Worm (Caenorhabditis elegans) whole organism, L1 larva: ENCODE measurements around the gene glb-15.

ENCODE experiments used
- C16A3.4 ChIP-seq: fragments of 150-350 bp; optimal IDR thresholded peaks from 2 replicates; lab custom pipeline; 2014; ENCODE audit warnings: missing biosample characterization, missing genetic modification characterization
- C34B4.2 ChIP-seq: sonication (generic microtip); optimal IDR thresholded peaks from 2 replicates; lab custom pipeline; 2017; ENCODE audit warnings: mild to moderate bottlenecking, missing genetic modification characterization, missing compliant biosample characterization
- F16B12.6 ChIP-seq: fragments of 150-350 bp; optimal IDR thresholded peaks from 2 replicates; lab custom pipeline; 2014; ENCODE audit warnings: missing biosample characterization, missing genetic modification characterization
- Y116A8C.19 ChIP-seq: sonication (generic microtip); optimal IDR thresholded peaks from 2 replicates; lab custom pipeline; 2016; ENCODE audit warnings: missing compliant biosample characterization, missing genetic modification characterization, borderline replicate concordance
- aha-1 ChIP-seq: fragments of 150-350 bp; optimal IDR thresholded peaks from 2 replicates; lab custom pipeline; 2014; ENCODE audit warnings: missing biosample characterization, missing genetic modification characterization
- aly-2 ChIP-seq: fragments of 150-350 bp; optimal IDR thresholded peaks from 2 replicates; lab custom pipeline; 2014; ENCODE audit warnings: missing biosample characterization, missing genetic modification characterization
- ama-1 ChIP-seq: fragments of 150-350 bp; optimal IDR thresholded peaks from 2 replicates; lab custom pipeline; 2014
- ceh-88 ChIP-seq: fragments of 200-800 bp; sonication (Bioruptor generic); IDR thresholded peaks from 2 replicates; pipeline ENCODE4 v1.3.6; 2022; ENCODE audit warnings: missing genetic modification characterization, missing compliant biosample characterization
- ceh-90 ChIP-seq: sonication (generic microtip); optimal IDR thresholded peaks from 2 replicates; lab custom pipeline; 2016; ENCODE audit warnings: missing genetic modification characterization, missing compliant biosample characterization
- dpl-1 ChIP-seq, 3 experiments: fragments of 150-350 bp in 2 of 3; sonication (generic microtip) in 1 of 3; optimal IDR thresholded peaks; 2 replicates each; lab custom pipeline; 2014 to 2017; ENCODE audit warnings: missing biosample characterization in 3 of 3, missing genetic modification characterization in 3 of 3, missing genetic modification reagents in 3 of 3
- dsc-1 ChIP-seq: sonication (generic microtip); optimal IDR thresholded peaks from 2 replicates; lab custom pipeline; 2016; ENCODE audit warnings: mild to moderate bottlenecking, missing genetic modification characterization, missing compliant biosample characterization
- efl-1 ChIP-seq, 4 experiments: fragments of 150-350 bp; optimal IDR thresholded peaks in 3 of 4; peaks in 1 of 4; 1 replicate in 1 of 4; 2 replicates in 3 of 4; lab custom pipeline; 2014; ENCODE audit warnings: missing biosample characterization in 2 of 4, missing genetic modification characterization in 2 of 4, missing genetic modification reagents in 2 of 4
- efl-3 ChIP-seq: fragments of 200-800 bp; sonication (Bioruptor generic); optimal IDR thresholded peaks from 2 replicates; lab custom pipeline; 2018; ENCODE audit warnings: mild to moderate bottlenecking, missing genetic modification characterization, missing compliant biosample characterization
- egl-13 ChIP-seq: sonication (generic microtip); optimal IDR thresholded peaks from 2 replicates; lab custom pipeline; 2016; ENCODE audit warnings: missing genotype, missing genetic modification reagents, missing genetic modification characterization, missing compliant biosample characterization
- egl-27 ChIP-seq, 2 experiments: fragments of 150-350 bp in 1 of 2; sonication (generic microtip); optimal IDR thresholded peaks; 3 replicates each; lab custom pipeline; 2017 to 2018; ENCODE audit warnings: missing biosample characterization in 2 of 2, missing genetic modification characterization in 2 of 2, missing genetic modification reagents in 2 of 2
- elt-2 ChIP-seq: sonication (generic microtip); optimal IDR thresholded peaks from 2 replicates; lab custom pipeline; 2016; ENCODE audit warnings: missing genetic modification characterization, mild to moderate bottlenecking, inconsistent platforms, missing compliant biosample characterization, missing genetic modification reagents
- ets-5 ChIP-seq: fragments of 200-800 bp; sonication (Bioruptor generic); IDR thresholded peaks from 2 replicates; pipeline ENCODE4 v1.3.6; 2022; ENCODE audit warnings: missing genetic modification characterization, missing compliant biosample characterization
- fkh-10 ChIP-seq: sonication (generic microtip); optimal IDR thresholded peaks from 2 replicates; lab custom pipeline; 2017; ENCODE audit warnings: missing biosample characterization, missing genetic modification reagents, missing genetic modification characterization
- fos-1 ChIP-seq: fragments of 150-350 bp; optimal IDR thresholded peaks from 2 replicates; lab custom pipeline; 2014; ENCODE audit warnings: missing biosample characterization, missing genetic modification characterization
- hlh-17 ChIP-seq: fragments of 200-800 bp; sonication (Bioruptor generic); optimal IDR thresholded peaks from 2 replicates; lab custom pipeline; 2018; ENCODE audit warnings: missing genetic modification characterization, mild to moderate bottlenecking, missing compliant biosample characterization, moderate library complexity, borderline replicate concordance
- hlh-4 ChIP-seq: sonication (generic microtip); optimal IDR thresholded peaks from 2 replicates; lab custom pipeline; 2016; ENCODE audit warnings: mild to moderate bottlenecking, missing genetic modification characterization, missing compliant biosample characterization
- jun-1 ChIP-seq: fragments of 150-350 bp; optimal IDR thresholded peaks from 2 replicates; lab custom pipeline; 2014; ENCODE audit warnings: missing biosample characterization, missing genetic modification reagents, missing genetic modification characterization
- lin-13 ChIP-seq: fragments of 150-350 bp; optimal IDR thresholded peaks from 2 replicates; lab custom pipeline; 2014; ENCODE audit warnings: missing biosample characterization, missing genetic modification reagents, missing genetic modification characterization
- lin-15B ChIP-seq: fragments of 150-350 bp; sonication (generic microtip); optimal IDR thresholded peaks from 3 replicates; lab custom pipeline; 2014; ENCODE audit warnings: missing biosample characterization, missing genetic modification characterization
- lin-39 ChIP-seq: fragments of 150-350 bp; optimal IDR thresholded peaks from 2 replicates; lab custom pipeline; 2014; ENCODE audit warnings: missing biosample characterization, missing genetic modification reagents, missing genetic modification characterization
- lir-3 ChIP-seq: sonication (generic microtip); optimal IDR thresholded peaks from 2 replicates; lab custom pipeline; 2016; ENCODE audit warnings: mild to moderate bottlenecking, missing genetic modification characterization, moderate library complexity, missing compliant biosample characterization; ENCODE audit not compliant: poor library complexity
- lsy-2 ChIP-seq, 2 experiments: fragments of 150-350 bp; optimal IDR thresholded peaks; 2 replicates each; lab custom pipeline; 2014; ENCODE audit warnings: missing biosample characterization in 2 of 2, missing genetic modification characterization in 2 of 2
- mab-9 ChIP-seq: fragments of 200-800 bp; sonication (Bioruptor generic); IDR thresholded peaks from 2 replicates; pipeline ENCODE4 v1.3.6; 2022; ENCODE audit warnings: missing genetic modification reagents, missing genetic modification characterization, missing compliant biosample characterization
- mdl-1 ChIP-seq, 2 experiments: fragments of 150-350 bp; optimal IDR thresholded peaks; 2 replicates each; lab custom pipeline; 2014 to 2017; ENCODE audit warnings: missing biosample characterization in 2 of 2, missing genetic modification characterization in 2 of 2, inconsistent platforms in 1 of 2
- nhr-11 ChIP-seq: fragments of 150-350 bp; optimal IDR thresholded peaks from 2 replicates; lab custom pipeline; 2014; ENCODE audit warnings: missing biosample characterization, missing genetic modification characterization
- nhr-19 ChIP-seq: fragments of 200-800 bp; sonication (Bioruptor generic); conservative IDR thresholded peaks from 2 replicates; pipeline ENCODE4 v1.3.6; 2022; ENCODE audit warnings: missing genetic modification characterization, missing compliant biosample characterization
- nhr-20 ChIP-seq: sonication (generic microtip); optimal IDR thresholded peaks from 2 replicates; lab custom pipeline; 2016; ENCODE audit warnings: mild to moderate bottlenecking, missing genetic modification characterization, missing compliant biosample characterization
- nhr-76 ChIP-seq: sonication (generic microtip); optimal IDR thresholded peaks from 2 replicates; lab custom pipeline; 2017; ENCODE audit warnings: missing biosample characterization, missing genetic modification characterization
- nhr-77 ChIP-seq: fragments of 150-350 bp; optimal IDR thresholded peaks from 2 replicates; lab custom pipeline; 2014; ENCODE audit warnings: missing biosample characterization, missing genetic modification characterization
- nhr-85 ChIP-seq: sonication (generic microtip); peaks from one replicate; lab custom pipeline; 2016; ENCODE audit warnings: missing genetic modification characterization, inconsistent platforms, missing compliant biosample characterization
- pag-3 ChIP-seq: sonication (generic microtip); optimal IDR thresholded peaks from 2 replicates; lab custom pipeline; 2017; ENCODE audit warnings: missing genetic modification characterization, mild to moderate bottlenecking, missing compliant biosample characterization, antibody characterized with exemption, borderline replicate concordance; ENCODE audit not compliant: insufficient read depth
- rnt-1 ChIP-seq: sonication (generic microtip); optimal IDR thresholded peaks from 2 replicates; lab custom pipeline; 2016; ENCODE audit warnings: mild to moderate bottlenecking, missing genetic modification characterization, moderate library complexity, missing compliant biosample characterization
- skn-1 ChIP-seq: fragments of 150-350 bp; optimal IDR thresholded peaks from 2 replicates; lab custom pipeline; 2014; ENCODE audit warnings: missing biosample characterization, missing genetic modification characterization
- snpc-4 ChIP-seq: fragments of 150-350 bp; optimal IDR thresholded peaks from 2 replicates; lab custom pipeline; 2014; ENCODE audit warnings: missing biosample characterization, missing genetic modification characterization
- snu-23 ChIP-seq: sonication (generic microtip); optimal IDR thresholded peaks from 2 replicates; lab custom pipeline; 2016; ENCODE audit warnings: missing genetic modification characterization, missing compliant biosample characterization
- sox-4 ChIP-seq: sonication (generic microtip); optimal IDR thresholded peaks from 2 replicates; lab custom pipeline; 2016; ENCODE audit warnings: missing genetic modification characterization, missing compliant biosample characterization
- sup-37 ChIP-seq: fragments of 200-800 bp; sonication (Bioruptor generic); optimal IDR thresholded peaks from 2 replicates; lab custom pipeline; 2018; ENCODE audit warnings: mild to moderate bottlenecking, missing genetic modification characterization, missing compliant biosample characterization
- swsn-7 ChIP-seq: sonication (generic microtip); optimal IDR thresholded peaks from 2 replicates; lab custom pipeline; 2016; ENCODE audit warnings: missing genetic modification characterization, missing compliant biosample characterization
- tbx-2 ChIP-seq: sonication (generic microtip); optimal IDR thresholded peaks from 2 replicates; lab custom pipeline; 2016; ENCODE audit warnings: missing genetic modification characterization, missing compliant biosample characterization
- tlp-1 ChIP-seq: fragments of 150-350 bp; optimal IDR thresholded peaks from 2 replicates; lab custom pipeline; 2014; ENCODE audit warnings: missing biosample characterization, missing genetic modification characterization
- unc-130 ChIP-seq: fragments of 150-350 bp; optimal IDR thresholded peaks from 2 replicates; lab custom pipeline; 2017; ENCODE audit warnings: missing biosample characterization, missing genetic modification characterization, inconsistent platforms
- unc-30 ChIP-seq: sonication (generic microtip); optimal IDR thresholded peaks from 2 replicates; lab custom pipeline; 2017; ENCODE audit warnings: missing biosample characterization, missing genetic modification characterization
- unc-62 ChIP-seq: fragments of 150-350 bp; optimal IDR thresholded peaks from 2 replicates; lab custom pipeline; 2014; ENCODE audit warnings: missing biosample characterization, missing genetic modification reagents, missing genetic modification characterization
- unc-86 ChIP-seq: sonication (generic microtip); optimal IDR thresholded peaks from 2 replicates; lab custom pipeline; 2016; ENCODE audit warnings: missing genetic modification characterization, missing compliant biosample characterization
- unc-98 ChIP-seq: fragments of 200-800 bp; sonication (Bioruptor generic); IDR thresholded peaks from 2 replicates; pipeline ENCODE4 v1.3.6; 2022; ENCODE audit warnings: missing genetic modification characterization, missing compliant biosample characterization
- vab-15 ChIP-seq: sonication (generic microtip); optimal IDR thresholded peaks from 2 replicates; lab custom pipeline; 2017; ENCODE audit warnings: missing genotype, mild to moderate bottlenecking, missing genetic modification characterization, missing compliant biosample characterization
- xbp-1 ChIP-seq: sonication (generic microtip); optimal IDR thresholded peaks from 2 replicates; lab custom pipeline; 2016; ENCODE audit warnings: missing genetic modification characterization, missing compliant biosample characterization
- ztf-11 ChIP-seq, 2 experiments: sonication (generic microtip); optimal IDR thresholded peaks; 2 replicates each; lab custom pipeline; 2016 to 2017; ENCODE audit warnings: missing genetic modification characterization in 2 of 2, missing biosample characterization in 1 of 2, missing compliant biosample characterization in 1 of 2

The glb-15 gene

DNA sequence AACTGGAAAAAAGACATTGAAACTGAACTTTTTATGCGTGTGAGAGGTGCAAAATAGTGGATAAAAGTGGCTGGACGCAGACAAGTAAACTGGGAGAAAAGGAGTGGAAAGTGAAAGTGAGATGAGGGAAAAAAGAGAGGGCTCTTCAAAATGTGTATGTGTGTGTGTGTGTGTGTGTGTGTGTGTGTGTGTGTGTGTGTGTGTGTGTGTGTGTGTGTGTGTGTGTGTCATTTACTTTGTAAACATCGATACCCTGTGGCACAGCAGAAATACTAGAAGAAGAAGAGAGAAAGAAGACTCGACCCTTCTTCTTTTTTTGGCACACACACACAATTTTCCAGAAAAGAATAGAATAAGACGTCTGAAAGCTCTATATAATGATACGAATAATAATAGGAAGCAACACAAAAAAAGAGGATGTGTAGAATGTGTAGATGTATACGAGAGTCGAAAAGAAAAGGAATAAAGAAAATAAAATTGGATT is 20.6 kb upstream of the glb-15 start (continued):
- no peak for TF ChIP-seq lin-15B
- no peak for TF ChIP-seq nhr-76
- no peak for TF ChIP-seq C34B4.2 (tag; lab: Kevin White, UChicago)
- TF ChIP-seq tlp-1 (tag; lab: Kevin White, UChicago), result no peak
- peak; percentile 12 for TF ChIP-seq nhr-77 (tag; lab: Kevin White, UChicago)
- peak; percentile 36 for TF ChIP-seq tbx-2 (tag; lab: Kevin White, UChicago)
- TF ChIP-seq lsy-2 (tag; optimal IDR thresholded peaks at IDR 0.05; lab: Kevin White, UChicago), result peak; percentile 50 to 66
- TF ChIP-seq nhr-11, result no peak
- TF ChIP-seq dpl-1 (GFP tag; optimal IDR thresholded peaks at IDR 0.05; lab: Kevin White, UChicago), result peak in 1 of 3 experiments; percentile 21
- TF ChIP-seq sox-4 (tag; lab: Kevin White, UChicago), result no peak
- peak; percentile 15 for TF ChIP-seq unc-130 (tag; lab: Kevin White, UChicago)
- TF ChIP-seq hlh-4 (tag; lab: Kevin White, UChicago), result no peak
- no peak for TF ChIP-seq elt-2 (tag; lab: Kevin White, UChicago)
- TF ChIP-seq sup-37 (GFP tag; lab: Kevin White, UChicago), result peak; percentile 10
- peak; percentile 31 for TF ChIP-seq jun-1 (tag; lab: Kevin White, UChicago)
- TF ChIP-seq fkh-10 (GFP tag; lab: Kevin White, UChicago), result peak; percentile 61
- TF ChIP-seq egl-13 (tag; lab: Kevin White, UChicago), result peak; percentile 50
- peak; percentile 28 for TF ChIP-seq snu-23 (GFP tag; lab: Kevin White, UChicago)
- no peak for TF ChIP-seq aha-1 (tag; lab: Kevin White, UChicago)
- TF ChIP-seq mab-9 (GFP tag; lab: Robert Waterston, UW), result no peak
- TF ChIP-seq egl-27 (tag; optimal IDR thresholded peaks at IDR 0.05; lab: Kevin White, UChicago), result peak in 1 of 2 experiments; percentile 1
- TF ChIP-seq dsc-1 (tag; lab: Kevin White, UChicago), result peak; percentile 51
- no peak for TF ChIP-seq snpc-4 (tag; lab: Kevin White, UChicago)
- peak; percentile 68 for TF ChIP-seq nhr-85
- TF ChIP-seq nhr-19, result peak; percentile 78
- no peak for TF ChIP-seq unc-62 (GFP tag; lab: Kevin White, UChicago)
- TF ChIP-seq skn-1 (tag; lab: Kevin White, UChicago), result no peak
- TF ChIP-seq C16A3.4 (tag; lab: Kevin White, UChicago), result peak; percentile 27
- TF ChIP-seq rnt-1 (tag; lab: Kevin White, UChicago), result peak; percentile 74
- TF ChIP-seq ama-1 (lab: Kevin White, UChicago), result no peak
- TF ChIP-seq pag-3 (tag; lab: Kevin White, UChicago), result no peak
- TF ChIP-seq ztf-11 (tag; optimal IDR thresholded peaks at IDR 0.05; lab: Kevin White, UChicago), result no peak
- peak in 1 of 2 experiments; percentile 40 for TF ChIP-seq mdl-1 (tag; optimal IDR thresholded peaks at IDR 0.05; lab: Kevin White, UChicago)
- TF ChIP-seq unc-98 (GFP tag; lab: Robert Waterston, UW), result peak; percentile 21; the same call in 1 of the 2 replicates
- peak; percentile 28 for TF ChIP-seq unc-86 (tag; lab: Kevin White, UChicago)
- peak; percentile 45 for TF ChIP-seq nhr-20 (tag; lab: Kevin White, UChicago)
- peak; percentile 26 to 39 for TF ChIP-seq efl-1 (optimal IDR thresholded peaks at IDR 0.05; lab: Kevin White, UChicago)
- TF ChIP-seq efl-1 (GFP tag; optimal IDR thresholded peaks at IDR 0.05 in 1 of 2; lab: Kevin White, UChicago), result peak in 1 of 2 experiments; percentile 77
- TF ChIP-seq unc-30, result no peak
- TF ChIP-seq vab-15 (tag; lab: Kevin White, UChicago), result peak; percentile 4
- no peak for TF ChIP-seq lin-39 (tag; lab: Kevin White, UChicago)
- TF ChIP-seq fos-1 (tag; lab: Kevin White, UChicago), result no peak
- TF ChIP-seq ceh-88 (GFP tag; lab: Robert Waterston, UW), result peak; percentile 57; the same call in 1 of the 2 replicates
- TF ChIP-seq xbp-1 (tag; lab: Kevin White, UChicago), result no peak
- no peak for TF ChIP-seq ceh-90
- no peak for TF ChIP-seq hlh-17 (GFP tag; lab: Kevin White, UChicago)
- no peak for TF ChIP-seq Y116A8C.19 (tag; lab: Kevin White, UChicago)
- TF ChIP-seq efl-3 (GFP tag; lab: Kevin White, UChicago), result no peak
- TF ChIP-seq lin-13 (GFP tag; lab: Kevin White, UChicago), result no peak
- no peak for TF ChIP-seq aly-2 (tag; lab: Kevin White, UChicago)
- no peak for TF ChIP-seq ets-5 (GFP tag; lab: Robert Waterston, UW)
- peak; percentile 44 for TF ChIP-seq swsn-7 (tag; lab: Kevin White, UChicago)
- no peak for TF ChIP-seq lir-3 (tag; lab: Kevin White, UChicago)
- TF ChIP-seq F16B12.6 (tag; lab: Kevin White, UChicago), result no peak
